Fruit fly (Drosophila melanogaster) whole organism, embryonic: ENCODE data around the gene lectin-24A.
A peak's percentile ranks its signal among the peaks of the same experiment; 100 is the strongest.

Source experiments
- CG10147 ChIP-seq: fragments of 200-800 bp; sonication (Bioruptor generic); optimal IDR thresholded peaks from 2 replicates; lab custom pipeline; 2019; ENCODE audit warnings: missing biosample characterization, mild to moderate bottlenecking, missing genetic modification characterization, moderate library complexity
- CG10321 ChIP-seq: fragments of 200-800 bp; sonication (Bioruptor generic); IDR thresholded peaks from 2 replicates; pipeline ENCODE4 v1.3.6; 2022; ENCODE audit warnings: missing biosample characterization, missing genetic modification characterization
- CG11247 ChIP-seq: fragments of 200-800 bp; sonication (Bioruptor generic); IDR thresholded peaks from 2 replicates; pipeline ENCODE4 v1.3.6; 2022; ENCODE audit warnings: missing biosample characterization, missing genetic modification characterization
- CG12659 ChIP-seq: fragments of 200-800 bp; sonication (Bioruptor generic); optimal IDR thresholded peaks from 3 replicates; lab custom pipeline; 2017; ENCODE audit warnings: mild to moderate bottlenecking, missing biosample characterization, missing genetic modification reagents, missing genetic modification characterization
- CG13123 ChIP-seq: fragments of 200-800 bp; sonication (Bioruptor generic); optimal IDR thresholded peaks from 2 replicates; lab custom pipeline; 2016; ENCODE audit warnings: missing biosample characterization, missing genetic modification characterization
- CG13424 ChIP-seq: fragments of 200-800 bp; sonication (Bioruptor generic); optimal IDR thresholded peaks from 2 replicates; lab custom pipeline; 2019; ENCODE audit warnings: missing biosample characterization, mild to moderate bottlenecking, missing genetic modification characterization, moderate library complexity
- CG14014 ChIP-seq: fragments of 200-800 bp; sonication (Bioruptor generic); IDR thresholded peaks from 2 replicates; pipeline ENCODE4 v1.3.6; 2022; ENCODE audit warnings: missing biosample characterization, missing genetic modification characterization
- CG15011 ChIP-seq: fragments of 200-800 bp; sonication (Bioruptor generic); optimal IDR thresholded peaks from 3 replicates; lab custom pipeline; 2018; ENCODE audit warnings: missing biosample characterization, mild to moderate bottlenecking, missing genetic modification characterization
- CG1603 ChIP-seq: fragments of 200-800 bp; sonication (Bioruptor generic); optimal IDR thresholded peaks from 2 replicates; lab custom pipeline; 2019; ENCODE audit warnings: missing biosample characterization, mild to moderate bottlenecking, missing genetic modification characterization, moderate library complexity
- CG1792 ChIP-seq: fragments of 200-800 bp; sonication (Bioruptor generic); optimal IDR thresholded peaks from 2 replicates; lab custom pipeline; 2016; ENCODE audit warnings: missing biosample characterization, missing genetic modification characterization
- CG18262 ChIP-seq: fragments of 200-800 bp; optimal IDR thresholded peaks from 3 replicates; lab custom pipeline; 2019; ENCODE audit warnings: missing biosample characterization, mild to moderate bottlenecking, missing genetic modification characterization, moderate library complexity
- CG2120 ChIP-seq: fragments of 200-800 bp; sonication (Bioruptor generic); optimal IDR thresholded peaks from 3 replicates; lab custom pipeline; 2016; ENCODE audit warnings: missing biosample characterization, missing genetic modification characterization
- CG2199 ChIP-seq: fragments of 200-800 bp; sonication (Bioruptor generic); IDR thresholded peaks from 3 replicates; pipeline ENCODE4 v1.3.6; 2022; ENCODE audit warnings: missing biosample characterization, missing genetic modification characterization
- CG3163 ChIP-seq: fragments of 200-800 bp; sonication (Bioruptor generic); optimal IDR thresholded peaks from 3 replicates; lab custom pipeline; 2016; ENCODE audit warnings: missing biosample characterization, missing genetic modification characterization
- CG32532 ChIP-seq: fragments of 200-800 bp; sonication (Bioruptor generic); IDR thresholded peaks from 2 replicates; pipeline ENCODE4 v1.3.6; 2022; ENCODE audit warnings: missing biosample characterization, missing genetic modification characterization
- CG6765 ChIP-seq: fragments of 200-800 bp; sonication (Bioruptor generic); optimal IDR thresholded peaks from 3 replicates; lab custom pipeline; 2017; ENCODE audit warnings: missing biosample characterization, mild to moderate bottlenecking, missing genetic modification characterization
- CG6854 ChIP-seq: fragments of 200-800 bp; sonication (Bioruptor generic); optimal IDR thresholded peaks from 3 replicates; lab custom pipeline; 2017; ENCODE audit warnings: missing biosample characterization, mild to moderate bottlenecking, missing genetic modification characterization
- CG8924 ChIP-seq: fragments of 200-800 bp; optimal IDR thresholded peaks from 3 replicates; lab custom pipeline; 2019; ENCODE audit warnings: missing biosample characterization, mild to moderate bottlenecking, missing genetic modification characterization, moderate library complexity
- CG9437 ChIP-seq: fragments of 200-800 bp; sonication (Bioruptor generic); optimal IDR thresholded peaks from 2 replicates; lab custom pipeline; 2018; ENCODE audit warnings: missing biosample characterization, mild to moderate bottlenecking, missing genetic modification characterization
- CTCF ChIP-seq: fragments of 200-800 bp; sonication (Bioruptor generic); optimal IDR thresholded peaks from 2 replicates; lab custom pipeline; 2017; ENCODE audit warnings: missing biosample characterization, mild to moderate bottlenecking, missing genetic modification characterization, moderate library complexity
- CkIIα-i1 ChIP-seq: fragments of 200-800 bp; sonication (Bioruptor generic); IDR thresholded peaks from 2 replicates; pipeline ENCODE4 v1.3.6; 2022; ENCODE audit warnings: missing biosample characterization, missing genetic modification characterization
- Dfd ChIP-seq, 2 experiments: fragments of >200 bp; optimal IDR thresholded peaks; 2 replicates each; lab custom pipeline; 2017; ENCODE audit warnings: missing biosample characterization in 2 of 2, missing genetic modification characterization in 2 of 2
- E2f1 ChIP-seq: fragments of 200-800 bp; sonication (Bioruptor generic); IDR thresholded peaks from 2 replicates; pipeline ENCODE4 v1.3.6; 2022; ENCODE audit warnings: missing biosample characterization, missing genetic modification characterization
- Fer3 ChIP-seq: fragments of 200-800 bp; sonication (Bioruptor generic); optimal IDR thresholded peaks from 2 replicates; lab custom pipeline; 2018; ENCODE audit warnings: missing biosample characterization, mild to moderate bottlenecking, missing genetic modification characterization, moderate library complexity
- H2.0 ChIP-seq: fragments of 200-800 bp; sonication (Bioruptor generic); IDR thresholded peaks from 2 replicates; pipeline ENCODE4 v1.3.6; 2022; ENCODE audit warnings: missing biosample characterization, missing genetic modification characterization
- Hsf ChIP-seq: fragments of 200-800 bp; sonication (Bioruptor generic); optimal IDR thresholded peaks from 3 replicates; lab custom pipeline; 2016; ENCODE audit warnings: missing biosample characterization, missing genetic modification characterization
- Lpt ChIP-seq: fragments of >200 bp; optimal IDR thresholded peaks from 2 replicates; lab custom pipeline; 2018; ENCODE audit warnings: missing biosample characterization, missing genetic modification characterization
- NK7.1 ChIP-seq: fragments of 200-800 bp; sonication (Bioruptor generic); optimal IDR thresholded peaks from 3 replicates; lab custom pipeline; 2016; ENCODE audit warnings: missing biosample characterization, missing genetic modification characterization
- Optix ChIP-seq: fragments of 200-800 bp; sonication (Bioruptor generic); IDR thresholded peaks from 3 replicates; pipeline ENCODE4 v1.3.6; 2022; ENCODE audit warnings: missing biosample characterization, missing genetic modification characterization
- Poxn ChIP-seq: fragments of 200-800 bp; sonication (Bioruptor generic); IDR thresholded peaks from 2 replicates; pipeline ENCODE4 v1.3.6; 2022; ENCODE audit warnings: missing biosample characterization, missing genetic modification characterization
- Rfx ChIP-seq: fragments of 200-800 bp; sonication (Bioruptor generic); IDR thresholded peaks from 2 replicates; pipeline ENCODE4 v1.3.6; 2022; ENCODE audit warnings: missing biosample characterization, missing genetic modification characterization
- Sox100B ChIP-seq: fragments of 200-800 bp; sonication (Bioruptor generic); optimal IDR thresholded peaks from 3 replicates; lab custom pipeline; 2018; ENCODE audit warnings: missing biosample characterization, mild to moderate bottlenecking, missing genetic modification characterization
- ac ChIP-seq: fragments of 200-800 bp; sonication (Bioruptor generic); optimal IDR thresholded peaks from 3 replicates; lab custom pipeline; 2017; ENCODE audit warnings: missing biosample characterization, mild to moderate bottlenecking, missing genetic modification characterization
- caup ChIP-seq: fragments of 200-800 bp; sonication (Bioruptor generic); optimal IDR thresholded peaks from 3 replicates; lab custom pipeline; 2017; ENCODE audit warnings: missing biosample characterization, mild to moderate bottlenecking, missing genetic modification characterization, moderate library complexity; ENCODE audit not compliant: severe bottlenecking
- chm ChIP-seq: fragments of 200-800 bp; sonication (Bioruptor generic); IDR thresholded peaks from 2 replicates; pipeline ENCODE4 v1.3.6; 2022; ENCODE audit warnings: missing biosample characterization, missing genetic modification characterization
- ci ChIP-seq: fragments of 200-800 bp; sonication (Bioruptor generic); IDR thresholded peaks from 3 replicates; pipeline ENCODE4 v1.3.6; 2022; ENCODE audit warnings: missing biosample characterization, missing genetic modification characterization
- dati ChIP-seq: fragments of 200-800 bp; sonication (Bioruptor generic); IDR thresholded peaks from 2 replicates; pipeline ENCODE4 v1.3.6; 2022; ENCODE audit warnings: missing biosample characterization, missing genetic modification characterization
- dysf ChIP-seq: fragments of 200-800 bp; sonication (Bioruptor generic); IDR thresholded peaks from 3 replicates; pipeline ENCODE4 v1.3.6; 2022; ENCODE audit warnings: missing biosample characterization, missing genetic modification characterization
- esg ChIP-seq: fragments of 200-800 bp; sonication (Bioruptor generic); conservative IDR thresholded peaks from 2 replicates; pipeline ENCODE4 v1.3.6; 2022; ENCODE audit warnings: missing biosample characterization, missing genetic modification characterization
- fd64A ChIP-seq: fragments of 200-800 bp; sonication (Bioruptor generic); optimal IDR thresholded peaks from 3 replicates; lab custom pipeline; 2018; ENCODE audit warnings: missing biosample characterization, mild to moderate bottlenecking, missing genetic modification characterization
- ftz-f1 ChIP-seq: fragments of 200-800 bp; sonication (Bioruptor generic); optimal IDR thresholded peaks from 2 replicates; lab custom pipeline; 2016; ENCODE audit warnings: missing biosample characterization, missing genetic modification characterization
- ham ChIP-seq: fragments of 200-800 bp; sonication (Bioruptor generic); IDR thresholded peaks from 2 replicates; pipeline ENCODE4 v1.3.6; 2022; ENCODE audit warnings: missing biosample characterization, missing genetic modification characterization
- hkb ChIP-seq, 2 experiments: fragments of 200-800 bp in 1 of 2; fragments of >200 bp in 1 of 2; sonication (Bioruptor generic) in 1 of 2; IDR thresholded peaks in 1 of 2; optimal IDR thresholded peaks in 1 of 2; 2 replicates each; pipeline versions ENCODE4 v1.3.6 to Lab custom; 2017 to 2022; ENCODE audit warnings: missing biosample characterization in 1 of 2, missing genetic modification characterization in 1 of 2
- ind ChIP-seq: fragments of 200-800 bp; sonication (Bioruptor generic); optimal IDR thresholded peaks from 3 replicates; lab custom pipeline; 2016; ENCODE audit warnings: missing biosample characterization, missing genetic modification characterization
- kni ChIP-seq: fragments of 200-800 bp; sonication (Bioruptor generic); optimal IDR thresholded peaks from 3 replicates; lab custom pipeline; 2017; ENCODE audit warnings: mild to moderate bottlenecking, missing biosample characterization, missing genetic modification reagents, missing genetic modification characterization
- knrl ChIP-seq: fragments of 200-800 bp; sonication (Bioruptor generic); IDR thresholded peaks from 3 replicates; pipeline ENCODE4 v1.3.6; 2022; ENCODE audit warnings: missing biosample characterization, missing genetic modification characterization; ENCODE audit not compliant: partially characterized antibody
- p53 ChIP-seq: fragments of 200-800 bp; sonication (Bioruptor generic); optimal IDR thresholded peaks from 2 replicates; lab custom pipeline; 2016; ENCODE audit warnings: missing biosample characterization, missing genetic modification characterization
- pnt ChIP-seq: fragments of 200-800 bp; sonication (Bioruptor generic); optimal IDR thresholded peaks from 3 replicates; lab custom pipeline; 2016; ENCODE audit warnings: missing biosample characterization, missing genetic modification characterization
- repo ChIP-seq: fragments of 200-800 bp; sonication (Bioruptor generic); optimal IDR thresholded peaks from 2 replicates; lab custom pipeline; 2016; ENCODE audit warnings: missing biosample characterization, missing genetic modification characterization
- slou ChIP-seq: fragments of 200-800 bp; sonication (Bioruptor generic); optimal IDR thresholded peaks from 3 replicates; lab custom pipeline; 2016; ENCODE audit warnings: missing biosample characterization, missing genetic modification characterization
- sr ChIP-seq: fragments of 200-800 bp; sonication (Bioruptor generic); IDR thresholded peaks from 3 replicates; pipeline ENCODE4 v1.3.6; 2022; ENCODE audit warnings: missing biosample characterization, missing genetic modification characterization
- stwl ChIP-seq: fragments of 200-800 bp; sonication (Bioruptor generic); optimal IDR thresholded peaks from 3 replicates; lab custom pipeline; 2018; ENCODE audit warnings: missing biosample characterization, mild to moderate bottlenecking, missing genetic modification characterization, moderate library complexity

The lectin-24A gene

dm6 chr2L:3748691-3749090, 31.1 kb upstream of the lectin-24A start (continued):
- TF ChIP-seq CG10321 (GFP tag; lab: Robert Waterston, UW) (no peak), knrl (GFP tag; lab: Robert Waterston, UW) (no peak), esg (GFP tag; lab: Robert Waterston, UW) (no peak), Sox100B (GFP tag; lab: Kevin White, UChicago) (no peak), sr (no peak), Fer3 (peak; percentile 13), CG13123 (GFP tag; lab: Kevin White, UChicago) (no peak), CkIIα-i1 (GFP tag; lab: Robert Waterston, UW) (no peak), slou (GFP tag; lab: Kevin White, UChicago) (no peak), CG11247 (GFP tag; lab: Robert Waterston, UW) (no peak), CG9437 (GFP tag; lab: Kevin White, UChicago) (no peak), E2f1 (GFP tag; lab: Robert Waterston, UW) (no peak; the same call in 1 of the 2 replicates), Optix (GFP tag; lab: Robert Waterston, UW) (0 out of 3 replicates have a peak, but pooled peaks have one; percentile 52), Dfd (GFP tag; optimal IDR thresholded peaks at IDR 0.05; lab: Kevin White, UChicago) (no peak), ac (no peak), chm (0 out of 2 replicates have a peak, but pooled peaks have one; percentile 25), CG3163 (GFP tag; lab: Kevin White, UChicago) (no peak), pnt (no peak), CG6765 (GFP tag; lab: Kevin White, UChicago) (no peak), CG2199 (GFP tag; lab: Robert Waterston, UW) (peak; percentile 9; the same call in 1 of the 3 replicates), ftz-f1 (no peak), CG2120 (GFP tag; lab: Kevin White, UChicago) (peak; percentile 49), CG15011 (no peak), hkb (optimal IDR thresholded peaks at IDR 0.05; lab: Kevin White, UChicago) (no peak), hkb (GFP tag; IDR thresholded peaks at IDR 0.05; lab: Robert Waterston, UW) (no peak), Lpt (GFP tag; lab: Kevin White, UChicago) (no peak), Poxn (no peak), H2.0 (GFP tag; lab: Robert Waterston, UW) (peak; percentile 19; the same call in 1 of the 2 replicates), dysf (0 out of 3 replicates have a peak, but pooled peaks have one; percentile 24), CG8924 (no peak), repo (GFP tag; lab: Kevin White, UChicago) (no peak), CG1792 (GFP tag; lab: Kevin White, UChicago) (no peak), CG12659 (GFP tag; lab: Kevin White, UChicago) (peak; percentile 21), NK7.1 (GFP tag; lab: Kevin White, UChicago) (no peak), stwl (peak; percentile 30), ham (GFP tag; lab: Robert Waterston, UW) (no peak), CG32532 (GFP tag; lab: Robert Waterston, UW) (peak; percentile 58; the same call in 1 of the 2 replicates), ind (GFP tag; lab: Kevin White, UChicago) (no peak), kni (GFP tag; lab: Kevin White, UChicago) (no peak), CG1603 (tag; lab: Kevin White, UChicago) (peak; percentile 29), ci (GFP tag; lab: Robert Waterston, UW) (peak; percentile 34; the same call in 1 of the 3 replicates), CG6854 (GFP tag; lab: Kevin White, UChicago) (peak; percentile 2), caup (GFP tag; lab: Kevin White, UChicago) (no peak), p53 (GFP tag; lab: Kevin White, UChicago) (no peak), CG13424 (tag; lab: Kevin White, UChicago) (peak; percentile 2), Rfx (GFP tag; lab: Robert Waterston, UW) (peak; percentile 49), CG18262 (tag; lab: Kevin White, UChicago) (no peak), dati (GFP tag; lab: Robert Waterston, UW) (no peak), CG14014 (no peak), CG10147 (GFP tag; lab: Kevin White, UChicago) (no peak), CTCF (GFP tag; lab: Kevin White, UChicago) (peak; percentile 49), fd64A (GFP tag; lab: Kevin White, UChicago) (no peak), Hsf (GFP tag; lab: Kevin White, UChicago) (peak; percentile 2)
